Worm (Caenorhabditis elegans) whole organism, L4 larva: ENCODE data around the gene clc-9.
"Not testable (repeated sequence)": the region's sequence is repeated elsewhere in the genome, so short reads cannot be mapped to it uniquely, and the experiment has no call there.

ENCODE experiments used
- F10B5.3 ChIP-seq: sonication (generic microtip); optimal IDR thresholded peaks from 2 replicates; lab custom pipeline; 2016; ENCODE audit warnings: mild to moderate bottlenecking, missing genetic modification characterization, missing compliant biosample characterization
- R02D3.7 ChIP-seq: fragments of 150-350 bp; sonication (generic microtip); optimal IDR thresholded peaks from 3 replicates; lab custom pipeline; 2014; ENCODE audit warnings: missing biosample characterization, missing genetic modification characterization
- Y48G9A.11 ChIP-seq: fragments of 200-800 bp; sonication (Bioruptor generic); IDR thresholded peaks from 2 replicates; pipeline ENCODE4 v1.3.6; 2022; ENCODE audit warnings: missing genetic modification reagents, missing genetic modification characterization, missing compliant biosample characterization
- Y75B8A.6 ChIP-seq: fragments of 200-800 bp; sonication (Bioruptor generic); IDR thresholded peaks from 2 replicates; pipeline ENCODE4 v1.3.6; 2022; ENCODE audit warnings: missing genetic modification reagents, missing genetic modification characterization, missing compliant biosample characterization
- ceh-20 ChIP-seq: fragments of 200-800 bp; sonication (Bioruptor generic); IDR thresholded peaks from 2 replicates; pipeline ENCODE4 v1.3.6; 2022; ENCODE audit warnings: missing genetic modification reagents, missing genetic modification characterization, missing compliant biosample characterization
- ceh-32 ChIP-seq: sonication (generic microtip); optimal IDR thresholded peaks from 2 replicates; lab custom pipeline; 2016; ENCODE audit warnings: mild to moderate bottlenecking, missing genetic modification characterization, missing compliant biosample characterization; ENCODE audit not compliant: poor library complexity
- ceh-44 ChIP-seq: fragments of 200-800 bp; sonication (Bioruptor generic); IDR thresholded peaks from 2 replicates; pipeline ENCODE4 v1.3.6; 2022; ENCODE audit warnings: missing genetic modification reagents, missing genetic modification characterization, missing compliant biosample characterization
- cey-2 ChIP-seq: sonication (generic microtip); optimal IDR thresholded peaks from 3 replicates; lab custom pipeline; 2017; ENCODE audit warnings: missing genetic modification characterization, mild to moderate bottlenecking, missing compliant biosample characterization, antibody characterized with exemption, borderline replicate concordance; ENCODE audit not compliant: insufficient read depth
- daf-12 ChIP-seq: fragments of 150-350 bp; optimal IDR thresholded peaks from 2 replicates; lab custom pipeline; 2014; ENCODE audit warnings: missing biosample characterization, missing genetic modification reagents, missing genetic modification characterization
- daf-19 ChIP-seq: fragments of 200-800 bp; sonication (Bioruptor generic); conservative IDR thresholded peaks from 2 replicates; pipeline ENCODE4 v1.3.6; 2022; ENCODE audit warnings: missing genetic modification characterization, missing compliant biosample characterization
- dmd-9 ChIP-seq: fragments of 200-800 bp; sonication (Bioruptor generic); IDR thresholded peaks from 2 replicates; pipeline ENCODE4 v1.3.6; 2022; ENCODE audit warnings: missing genetic modification reagents, missing genetic modification characterization, missing compliant biosample characterization
- dve-1 ChIP-seq: sonication (generic microtip); optimal IDR thresholded peaks from 2 replicates; lab custom pipeline; 2017; ENCODE audit warnings: antibody characterized with exemption, mild to moderate bottlenecking, missing genetic modification characterization, missing compliant biosample characterization; ENCODE audit not compliant: insufficient read depth
- egl-27 ChIP-seq: sonication (generic microtip); optimal IDR thresholded peaks from 3 replicates; lab custom pipeline; 2017; ENCODE audit warnings: missing biosample characterization, missing genetic modification reagents, missing genetic modification characterization
- gei-8 ChIP-seq: fragments of 200-800 bp; sonication (Bioruptor generic); optimal IDR thresholded peaks from 2 replicates; lab custom pipeline; 2018; ENCODE audit warnings: mild to moderate bottlenecking, missing genetic modification characterization, missing compliant biosample characterization
- hlh-11 ChIP-seq: fragments of 200-800 bp; sonication (Bioruptor generic); optimal IDR thresholded peaks from 2 replicates; lab custom pipeline; 2018; ENCODE audit warnings: mild to moderate bottlenecking, missing genetic modification characterization, missing compliant biosample characterization
- hlh-30 ChIP-seq: sonication (generic microtip); optimal IDR thresholded peaks from 2 replicates; lab custom pipeline; 2017; ENCODE audit warnings: antibody characterized with exemption, mild to moderate bottlenecking, missing genetic modification characterization, missing compliant biosample characterization; ENCODE audit not compliant: insufficient read depth
- jun-1 ChIP-seq: fragments of 150-350 bp; optimal IDR thresholded peaks from 2 replicates; lab custom pipeline; 2014; ENCODE audit warnings: missing biosample characterization, missing genetic modification reagents, missing genetic modification characterization
- lin-15B ChIP-seq: fragments of 150-350 bp; sonication (generic microtip); optimal IDR thresholded peaks from 3 replicates; lab custom pipeline; 2014; ENCODE audit warnings: missing biosample characterization, missing genetic modification characterization
- lir-3 ChIP-seq: sonication (generic microtip); optimal IDR thresholded peaks from 2 replicates; lab custom pipeline; 2016; ENCODE audit warnings: mild to moderate bottlenecking, missing genetic modification characterization, missing compliant biosample characterization
- madf-5 ChIP-seq, 2 experiments: fragments of 200-800 bp; sonication (Bioruptor generic); IDR thresholded peaks; 2 replicates each; pipeline ENCODE4 v1.3.6; 2022; ENCODE audit warnings: missing compliant biosample characterization in 2 of 2, missing genetic modification characterization in 2 of 2
- madf-9 ChIP-seq: fragments of 200-800 bp; sonication (Bioruptor generic); conservative IDR thresholded peaks from 2 replicates; pipeline ENCODE4 v1.3.6; 2022; ENCODE audit warnings: missing genetic modification reagents, missing genetic modification characterization, missing compliant biosample characterization
- mdt-29 ChIP-seq: fragments of 200-800 bp; sonication (Bioruptor generic); IDR thresholded peaks from 2 replicates; pipeline ENCODE4 v1.3.6; 2022; ENCODE audit warnings: missing genetic modification reagents, missing genetic modification characterization, missing compliant biosample characterization
- mes-2 ChIP-seq: sonication (generic microtip); optimal IDR thresholded peaks from 2 replicates; lab custom pipeline; 2016; ENCODE audit warnings: missing genotype, mild to moderate bottlenecking, missing genetic modification characterization, missing compliant biosample characterization; ENCODE audit not compliant: poor library complexity, severe bottlenecking
- mxl-2 ChIP-seq: fragments of 200-800 bp; sonication (Bioruptor generic); conservative IDR thresholded peaks from 2 replicates; pipeline ENCODE4 v1.3.6; 2022; ENCODE audit warnings: missing genetic modification reagents, missing genetic modification characterization, missing compliant biosample characterization
- nhr-10 ChIP-seq: fragments of 150-350 bp; optimal IDR thresholded peaks from 2 replicates; lab custom pipeline; 2014; ENCODE audit warnings: missing biosample characterization, missing genetic modification characterization
- nhr-25 ChIP-seq: sonication (generic microtip); optimal IDR thresholded peaks from 2 replicates; lab custom pipeline; 2017; ENCODE audit warnings: missing genetic modification characterization, mild to moderate bottlenecking, missing compliant biosample characterization, antibody characterized with exemption, moderate library complexity, borderline replicate concordance; ENCODE audit not compliant: insufficient read depth
- pha-4 ChIP-seq, 2 experiments: fragments of 150-350 bp in 1 of 2; fragments of 200-800 bp in 1 of 2; sonication (Bioruptor generic) in 1 of 2; IDR thresholded peaks in 1 of 2; optimal IDR thresholded peaks in 1 of 2; 2 replicates each; pipeline versions ENCODE4 v1.3.6 to Lab custom; 2014 to 2022; ENCODE audit warnings: missing genetic modification characterization in 2 of 2, missing genetic modification reagents in 2 of 2, missing biosample characterization in 1 of 2, missing compliant biosample characterization in 1 of 2
- snpc-1.2 ChIP-seq: fragments of 200-800 bp; sonication (Bioruptor generic); IDR thresholded peaks from 2 replicates; pipeline ENCODE4 v1.3.6; 2022; ENCODE audit warnings: missing genetic modification reagents, missing genetic modification characterization, missing compliant biosample characterization
- snpc-4 ChIP-seq: fragments of 150-350 bp; optimal IDR thresholded peaks from 2 replicates; lab custom pipeline; 2014; ENCODE audit warnings: missing biosample characterization, missing genetic modification characterization
- spr-3 ChIP-seq: fragments of 200-800 bp; sonication (Bioruptor generic); optimal IDR thresholded peaks from 2 replicates; lab custom pipeline; 2018; ENCODE audit warnings: mild to moderate bottlenecking, missing genetic modification characterization, missing compliant biosample characterization
- zfp-3 ChIP-seq: fragments of 200-800 bp; sonication (Bioruptor generic); conservative IDR thresholded peaks from 2 replicates; pipeline ENCODE4 v1.3.6; 2022; ENCODE audit warnings: missing genetic modification reagents, missing genetic modification characterization, missing compliant biosample characterization

clc-9 gene

DNA sequence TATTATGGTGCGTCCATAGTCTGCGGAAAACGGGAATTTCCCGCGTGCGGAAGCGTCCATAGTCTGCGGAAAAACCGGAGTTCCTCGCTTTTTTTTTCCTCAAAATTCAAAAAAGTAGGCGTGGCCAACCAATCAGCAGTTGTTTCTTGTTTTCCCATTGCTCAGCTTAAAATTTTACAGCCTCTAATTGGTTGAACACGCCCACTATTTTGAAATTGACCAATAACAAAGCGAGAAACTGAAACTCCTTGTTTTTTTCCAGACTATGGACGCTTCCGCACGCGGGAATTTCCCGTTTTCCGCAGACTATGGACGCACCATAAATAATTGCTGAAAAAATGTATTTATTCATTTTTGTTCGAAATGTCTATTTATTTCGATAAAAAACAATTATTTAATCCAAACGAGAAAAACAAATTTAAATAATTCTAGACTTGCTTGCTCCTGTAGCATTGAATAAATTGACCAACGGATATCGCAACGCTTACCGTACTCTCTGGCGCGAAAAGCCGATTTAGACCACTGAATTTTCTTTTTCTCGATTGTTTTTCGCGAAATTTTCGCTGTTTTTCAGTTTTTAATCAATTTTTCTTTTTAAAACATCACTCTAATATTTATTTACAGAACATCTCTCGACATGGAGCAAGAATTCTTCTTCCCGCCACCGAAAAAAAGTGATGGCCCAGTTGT, 41.8 kb downstream of the clc-9 start, which contains the start of gene C08F8.3:
Gene C08F8.3, plus strand, starts transcription at position 620 of the 690 bp plus-strand sequence.
- not testable (repeated sequence) for TF ChIP-seq snpc-4; mxl-2 (GFP tag; lab: Robert Waterston, UW); F10B5.3 (tag; lab: Kevin White, UChicago)

DNA sequence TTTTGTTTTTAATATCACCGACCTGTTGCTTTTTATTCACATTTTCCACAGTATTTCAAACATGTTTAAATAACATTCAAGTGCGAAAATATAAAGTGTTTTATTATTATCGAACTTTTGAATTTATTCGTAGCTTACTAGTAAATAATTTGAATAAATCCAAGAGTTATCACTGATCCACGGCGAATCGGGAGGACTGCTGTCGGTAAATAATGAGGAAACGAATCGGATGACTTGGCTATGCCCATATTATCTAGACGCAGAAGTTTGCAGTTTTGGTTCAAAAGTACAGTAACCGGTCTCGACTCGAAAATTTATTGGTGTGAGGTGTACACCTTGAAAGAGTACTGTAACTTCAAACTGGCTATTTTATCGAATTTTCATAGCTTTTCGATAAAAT, 43.8 kb downstream of the clc-9 start:
- no peak for TF ChIP-seq hlh-30 (tag; lab: Kevin White, UChicago)
- no peak for TF ChIP-seq daf-12 (tag; lab: Kevin White, UChicago)
- no peak for TF ChIP-seq mdt-29
- no peak for TF ChIP-seq hlh-11
- no peak for TF ChIP-seq daf-19 (GFP tag; lab: Robert Waterston, UW)
- no peak for TF ChIP-seq gei-8
- no peak for TF ChIP-seq ceh-44 (GFP tag; lab: Robert Waterston, UW)
- no peak for TF ChIP-seq dmd-9 (GFP tag; lab: Robert Waterston, UW)
- TF ChIP-seq lin-15B (tag; lab: Kevin White, UChicago), result no peak
- TF ChIP-seq madf-5 (GFP tag; IDR thresholded peaks at IDR 0.05; lab: Robert Waterston, UW), result no peak
- TF ChIP-seq mes-2, result no peak
- no peak for TF ChIP-seq jun-1 (tag; lab: Kevin White, UChicago)
- TF ChIP-seq lir-3 (tag; lab: Kevin White, UChicago), result no peak
- no peak for TF ChIP-seq nhr-10 (tag; lab: Kevin White, UChicago)
- no peak for TF ChIP-seq ceh-20 (GFP tag; lab: Robert Waterston, UW)
- no peak for TF ChIP-seq egl-27
- TF ChIP-seq, all 104 proteins: peak for 0

DNA sequence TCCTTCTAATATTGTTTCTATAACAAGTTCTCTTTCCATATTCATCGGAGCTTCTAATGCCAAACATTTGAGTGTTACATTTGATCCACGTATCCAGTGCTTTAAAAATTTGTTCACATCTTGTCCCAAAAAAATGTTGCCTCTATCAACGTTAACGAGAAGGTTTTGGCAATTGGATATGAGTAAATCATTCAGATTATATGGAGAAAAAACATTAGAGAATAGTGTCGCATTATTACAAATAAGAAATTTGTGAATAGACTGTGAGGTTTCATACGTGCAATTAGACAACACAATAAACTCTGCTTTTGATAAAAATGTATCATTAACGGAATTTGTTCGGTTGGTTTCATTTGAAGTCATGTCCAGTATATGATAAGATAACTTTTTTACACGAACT, 47.1 kb downstream of the clc-9 start, which contains the start of gene mboa-4:
Gene mboa-4, minus strand, starts transcription at position 101 of the 400 bp plus-strand sequence.
- TF ChIP-seq snpc-1.2 (GFP tag; lab: Robert Waterston, UW) (no peak), R02D3.7 (tag; lab: Kevin White, UChicago) (no peak), zfp-3 (GFP tag; lab: Robert Waterston, UW) (no peak), Y75B8A.6 (GFP tag; lab: Robert Waterston, UW) (no peak), pha-4 (GFP tag; IDR thresholded peaks at IDR 0.05; lab: Robert Waterston, UW) (no peak), pha-4 (tag; optimal IDR thresholded peaks at IDR 0.05; lab: Kevin White, UChicago) (no peak), F10B5.3 (tag; lab: Kevin White, UChicago) (no peak), mdt-29 (no peak), madf-9 (GFP tag; lab: Robert Waterston, UW) (no peak), nhr-25 (no peak), ceh-32 (tag; lab: Kevin White, UChicago) (no peak), spr-3 (GFP tag; lab: Kevin White, UChicago) (no peak)
- TF ChIP-seq, all 104 proteins: peak for 0

DNA sequence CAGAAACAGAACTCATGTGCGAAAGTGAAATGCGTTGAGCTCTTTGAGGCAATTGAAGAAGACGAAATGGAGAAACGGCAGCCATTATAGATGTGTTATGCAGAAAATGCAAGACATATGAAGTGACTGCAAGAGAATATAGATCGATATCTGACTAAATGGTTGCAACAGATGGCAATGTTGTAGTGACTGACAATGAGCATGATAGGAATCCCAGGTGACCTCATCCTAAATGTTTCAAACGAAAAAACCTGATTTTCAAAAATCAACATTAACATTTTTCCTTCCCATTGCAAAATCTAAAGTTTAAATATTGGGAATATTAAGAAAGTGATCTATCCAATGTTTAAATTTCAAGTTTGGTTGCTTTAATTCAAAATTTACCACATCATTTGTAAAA, 48.0 kb downstream of the clc-9 start, which contains the start of gene C08F8.15:
Gene C08F8.15, minus strand, starts transcription at position 101 of the 400 bp plus-strand sequence.
- no peak for TF ChIP-seq cey-2 (tag; lab: Kevin White, UChicago)
- TF ChIP-seq, all 104 proteins: peak for 0

DNA sequence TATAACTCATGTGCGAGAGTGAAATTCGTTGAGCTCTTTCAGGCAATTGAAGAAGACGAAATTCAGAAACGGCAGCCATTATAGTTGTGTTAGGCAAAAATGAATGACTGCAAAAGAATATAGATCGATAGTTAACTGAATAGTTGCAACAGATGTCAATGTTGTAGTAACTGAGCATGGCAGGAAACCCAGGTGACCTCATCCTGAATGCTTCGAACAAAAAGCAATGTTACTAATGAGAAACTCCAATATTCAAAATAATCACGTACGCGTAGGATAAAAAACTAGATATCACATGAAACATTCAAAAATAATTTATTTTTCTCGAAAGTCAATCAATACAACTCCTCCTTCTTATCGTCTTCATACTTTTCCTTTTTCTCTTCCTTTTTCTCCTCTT, 49.7 kb downstream of the clc-9 start, which contains the start of gene fbxb-9:
Gene fbxb-9, minus strand, starts transcription at position 101 of the 400 bp plus-strand sequence.
- TF ChIP-seq dve-1 (no peak), Y48G9A.11 (GFP tag; lab: Robert Waterston, UW) (no peak), mdt-29 (no peak), madf-9 (GFP tag; lab: Robert Waterston, UW) (no peak)
